Fruit fly (Drosophila melanogaster) whole organism, prepupa: ENCODE measurements around the gene CG13024.

Experiments used
- Blimp-1 ChIP-seq: fragments of 200-800 bp; sonication (Bioruptor generic); optimal IDR thresholded peaks from 3 replicates; lab custom pipeline; 2017; ENCODE audit warnings: missing biosample characterization, missing genetic modification characterization, mild to moderate bottlenecking, moderate library complexity, missing genetic modification reagents
- CG10631 ChIP-seq: fragments of 200-800 bp; sonication (Bioruptor generic); optimal IDR thresholded peaks from 2 replicates; lab custom pipeline; 2016; ENCODE audit warnings: missing biosample characterization, missing genetic modification characterization
- CG11294 ChIP-seq: fragments of 200-800 bp; sonication (Bioruptor generic); IDR thresholded peaks from 2 replicates; pipeline ENCODE4 v1.3.6; 2022; ENCODE audit warnings: missing biosample characterization, missing genetic modification characterization
- CG11762 ChIP-seq: fragments of 200-800 bp; sonication (Bioruptor generic); optimal IDR thresholded peaks from 3 replicates; lab custom pipeline; 2016; ENCODE audit warnings: missing biosample characterization, missing genetic modification characterization; ENCODE audit not compliant: insufficient read depth
- CG11902 ChIP-seq: fragments of 200-800 bp; sonication (Bioruptor generic); optimal IDR thresholded peaks from 3 replicates; lab custom pipeline; 2016; ENCODE audit warnings: missing biosample characterization, missing genetic modification characterization
- CG15336 ChIP-seq: fragments of 200-800 bp; sonication (Bioruptor generic); IDR thresholded peaks from 2 replicates; pipeline ENCODE4 v1.3.6; 2022; ENCODE audit warnings: missing biosample characterization, missing genetic modification characterization
- CG3032 ChIP-seq: fragments of 200-800 bp; optimal IDR thresholded peaks from 2 replicates; lab custom pipeline; 2019; ENCODE audit warnings: missing biosample characterization, mild to moderate bottlenecking, missing genetic modification characterization, moderate library complexity
- CG31627 ChIP-seq: fragments of 200-800 bp; sonication (Bioruptor generic); optimal IDR thresholded peaks from 3 replicates; lab custom pipeline; 2016; ENCODE audit warnings: missing biosample characterization, missing genetic modification characterization
- CG32006 ChIP-seq: fragments of 200-800 bp; sonication (Bioruptor generic); optimal IDR thresholded peaks from 3 replicates; lab custom pipeline; 2017; ENCODE audit warnings: missing biosample characterization, mild to moderate bottlenecking, missing genetic modification characterization
- CG34406 ChIP-seq: fragments of 200-800 bp; sonication (Bioruptor generic); optimal IDR thresholded peaks from 3 replicates; lab custom pipeline; 2016; ENCODE audit warnings: missing biosample characterization, missing genetic modification characterization
- CG4318 ChIP-seq: fragments of 200-800 bp; sonication (Bioruptor generic); optimal IDR thresholded peaks from 3 replicates; lab custom pipeline; 2017; ENCODE audit warnings: missing biosample characterization, mild to moderate bottlenecking, missing genetic modification characterization
- CG6163 ChIP-seq: fragments of 200-800 bp; sonication (Bioruptor generic); IDR thresholded peaks from 3 replicates; pipeline ENCODE4 v1.3.6; 2022; ENCODE audit warnings: missing biosample characterization, missing genetic modification characterization
- CG6792 ChIP-seq: fragments of 200-800 bp; sonication (Bioruptor generic); optimal IDR thresholded peaks from 3 replicates; lab custom pipeline; 2016; ENCODE audit warnings: missing biosample characterization, missing genetic modification characterization
- CG6808 ChIP-seq: fragments of 200-800 bp; sonication (Bioruptor generic); optimal IDR thresholded peaks from 3 replicates; lab custom pipeline; 2017; ENCODE audit warnings: missing biosample characterization, missing genetic modification characterization, mild to moderate bottlenecking, moderate library complexity, missing genetic modification reagents
- CG6854 ChIP-seq: fragments of 200-800 bp; sonication (Bioruptor generic); optimal IDR thresholded peaks from 2 replicates; lab custom pipeline; 2017; ENCODE audit warnings: missing biosample characterization, mild to moderate bottlenecking, missing genetic modification characterization
- CG8119 ChIP-seq: fragments of 200-800 bp; sonication (Bioruptor generic); IDR thresholded peaks from 3 replicates; pipeline ENCODE4 v1.3.6; 2022; ENCODE audit warnings: missing biosample characterization, missing genetic modification characterization
- CG8632 ChIP-seq: fragments of 200-800 bp; sonication (Bioruptor generic); optimal IDR thresholded peaks from 3 replicates; lab custom pipeline; 2016; ENCODE audit warnings: missing biosample characterization, missing genetic modification characterization
- Eip78C ChIP-seq: fragments of 200-800 bp; sonication (Bioruptor generic); peaks from one replicate; lab custom pipeline; 2016; ENCODE audit warnings: missing biosample characterization, missing genetic modification characterization
- Eip93F ChIP-seq: fragments of 200-800 bp; sonication (Bioruptor generic); optimal IDR thresholded peaks from 2 replicates; lab custom pipeline; 2016; ENCODE audit warnings: missing biosample characterization, mild to moderate bottlenecking, missing genetic modification characterization
- Ets96B ChIP-seq: fragments of 200-800 bp; optimal IDR thresholded peaks from 2 replicates; lab custom pipeline; 2019; ENCODE audit warnings: missing biosample characterization, mild to moderate bottlenecking, missing genetic modification characterization, moderate library complexity
- Hr38 ChIP-seq: sonication (Bioruptor generic); optimal IDR thresholded peaks from 2 replicates; lab custom pipeline; 2016; ENCODE audit warnings: missing biosample characterization, missing genetic modification characterization
- Hr39 ChIP-seq: fragments of 200-800 bp; sonication (Bioruptor generic); optimal IDR thresholded peaks from 2 replicates; lab custom pipeline; 2016; ENCODE audit warnings: missing biosample characterization, missing genetic modification characterization
- Hr4 ChIP-seq: fragments of 200-800 bp; sonication (Bioruptor generic); optimal IDR thresholded peaks from 3 replicates; lab custom pipeline; 2016; ENCODE audit warnings: missing biosample characterization, missing genetic modification characterization
- Lpt ChIP-seq: fragments of 200-800 bp; sonication (Bioruptor generic); optimal IDR thresholded peaks from 3 replicates; lab custom pipeline; 2016; ENCODE audit warnings: missing biosample characterization, missing genetic modification characterization
- Met ChIP-seq: fragments of 200-800 bp; sonication (Bioruptor generic); optimal IDR thresholded peaks from 3 replicates; lab custom pipeline; 2016; ENCODE audit warnings: missing biosample characterization, missing genetic modification characterization
- OdsH ChIP-seq: fragments of 200-800 bp; sonication (Bioruptor generic); optimal IDR thresholded peaks from 3 replicates; lab custom pipeline; 2016; ENCODE audit warnings: missing biosample characterization, missing genetic modification characterization
- Smox ChIP-seq: fragments of 200-800 bp; sonication (Bioruptor generic); optimal IDR thresholded peaks from 3 replicates; lab custom pipeline; 2016; ENCODE audit warnings: missing biosample characterization, missing genetic modification characterization
- Sox102F ChIP-seq: fragments of 200-800 bp; sonication (Bioruptor generic); optimal IDR thresholded peaks from 2 replicates; lab custom pipeline; 2016; ENCODE audit warnings: missing biosample characterization, mild to moderate bottlenecking, missing genetic modification characterization
- Sox15 ChIP-seq: fragments of 200-800 bp; sonication (Bioruptor generic); optimal IDR thresholded peaks from 3 replicates; lab custom pipeline; 2016; ENCODE audit warnings: missing biosample characterization, missing genetic modification characterization
- achi ChIP-seq: fragments of 200-800 bp; sonication (Bioruptor generic); optimal IDR thresholded peaks from 3 replicates; lab custom pipeline; 2016; ENCODE audit warnings: missing biosample characterization, missing genetic modification characterization
- cyc ChIP-seq: fragments of 200-800 bp; sonication (Bioruptor generic); optimal IDR thresholded peaks from 3 replicates; lab custom pipeline; 2016; ENCODE audit warnings: missing biosample characterization, missing genetic modification characterization
- dac ChIP-seq: fragments of 200-800 bp; sonication (Bioruptor generic); optimal IDR thresholded peaks from 2 replicates; lab custom pipeline; 2017; ENCODE audit warnings: missing biosample characterization, mild to moderate bottlenecking, missing genetic modification characterization
- dsx ChIP-seq: fragments of 200-800 bp; optimal IDR thresholded peaks from 3 replicates; lab custom pipeline; 2019; ENCODE audit warnings: missing biosample characterization, mild to moderate bottlenecking, missing genetic modification characterization, moderate library complexity; ENCODE audit not compliant: poor library complexity, severe bottlenecking
- eg ChIP-seq: fragments of 200-800 bp; sonication (Bioruptor generic); IDR thresholded peaks from 3 replicates; pipeline ENCODE4 v1.3.6; 2022; ENCODE audit warnings: missing biosample characterization, missing genetic modification characterization
- esn ChIP-seq: fragments of 200-800 bp; sonication (Bioruptor generic); optimal IDR thresholded peaks from 2 replicates; lab custom pipeline; 2016; ENCODE audit warnings: missing biosample characterization, mild to moderate bottlenecking, missing genetic modification characterization, moderate library complexity
- fd59A ChIP-seq: fragments of 200-800 bp; sonication (Bioruptor generic); optimal IDR thresholded peaks from 2 replicates; lab custom pipeline; 2017; ENCODE audit warnings: missing biosample characterization, mild to moderate bottlenecking, missing genetic modification characterization, missing genetic modification reagents
- fkh ChIP-seq: fragments of 200-800 bp; sonication (Bioruptor generic); optimal IDR thresholded peaks from 3 replicates; lab custom pipeline; 2017; ENCODE audit warnings: missing biosample characterization, mild to moderate bottlenecking, missing genetic modification characterization, moderate library complexity
- lz ChIP-seq: fragments of 200-800 bp; sonication (Bioruptor generic); optimal IDR thresholded peaks from 3 replicates; lab custom pipeline; 2016; ENCODE audit warnings: missing biosample characterization, missing genetic modification characterization
- net ChIP-seq: fragments of 200-800 bp; sonication (Bioruptor generic); optimal IDR thresholded peaks from 3 replicates; lab custom pipeline; 2016; ENCODE audit warnings: missing biosample characterization, missing genetic modification characterization
- pdm3 ChIP-seq: fragments of 200-800 bp; sonication (Bioruptor generic); optimal IDR thresholded peaks from 3 replicates; lab custom pipeline; 2016; ENCODE audit warnings: missing biosample characterization, missing genetic modification characterization
- salr ChIP-seq, 2 experiments: fragments of 200-800 bp; sonication (Bioruptor generic); optimal IDR thresholded peaks; 3 replicates each; lab custom pipeline; 2016 to 2018; ENCODE audit warnings: missing biosample characterization in 2 of 2, missing genetic modification characterization in 2 of 2, mild to moderate bottlenecking in 1 of 2
- ss ChIP-seq, 2 experiments: fragments of 200-800 bp; sonication (Bioruptor generic); optimal IDR thresholded peaks; 2 replicates in 1 of 2; 3 replicates in 1 of 2; lab custom pipeline; 2017 to 2018; ENCODE audit warnings: mild to moderate bottlenecking in 2 of 2, missing biosample characterization in 2 of 2, missing genetic modification characterization in 2 of 2, moderate library complexity in 1 of 2
- svp ChIP-seq: fragments of 200-800 bp; sonication (Bioruptor generic); peaks from one replicate; lab custom pipeline; 2016; ENCODE audit warnings: missing biosample characterization, missing genetic modification characterization
- topi ChIP-seq: fragments of 200-800 bp; sonication (Bioruptor generic); optimal IDR thresholded peaks from 3 replicates; lab custom pipeline; 2016; ENCODE audit warnings: missing biosample characterization, missing genetic modification characterization
- vri ChIP-seq: fragments of 200-800 bp; sonication (Bioruptor generic); optimal IDR thresholded peaks from 3 replicates; lab custom pipeline; 2016; ENCODE audit warnings: missing biosample characterization, mild to moderate bottlenecking, missing genetic modification characterization

Gene CG13024

dm6 chr3L:16867190-16867589 is 38.3 kb upstream of the CG13024 start:
- TF ChIP-seq net (GFP tag; lab: Kevin White, UChicago) (no peak), Hr38 (no peak), Ets96B (tag; lab: Kevin White, UChicago) (no peak), vri (peak; percentile 77)

DNA sequence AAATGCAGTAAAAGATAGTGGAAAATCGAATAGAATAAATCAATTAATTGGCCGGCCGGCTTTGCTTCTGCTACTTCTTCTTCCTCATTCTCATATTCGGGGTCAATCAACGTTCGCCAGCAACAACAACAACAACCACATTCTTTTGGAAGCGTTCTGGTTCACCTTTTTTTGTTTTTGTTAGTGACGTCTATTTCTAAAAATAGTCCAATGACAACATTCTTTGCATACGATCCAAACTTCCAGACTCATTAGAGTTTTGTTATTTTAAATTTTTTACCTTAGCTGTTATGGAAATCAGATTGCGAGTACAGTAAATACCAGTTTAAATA is 36.9 kb upstream of the CG13024 start:
- TF ChIP-seq CG11762 (GFP tag; lab: Kevin White, UChicago) (no peak), CG8119 (GFP tag; lab: Robert Waterston, UW) (no peak), salr (GFP tag; optimal IDR thresholded peaks at IDR 0.05; lab: Kevin White, UChicago) (no peak), Hr39 (GFP tag; lab: Kevin White, UChicago) (no peak), OdsH (GFP tag; lab: Kevin White, UChicago) (no peak), Blimp-1 (GFP tag; lab: Kevin White, UChicago) (no peak), topi (GFP tag; lab: Kevin White, UChicago) (no peak), fd59A (GFP tag; lab: Kevin White, UChicago) (no peak), CG32006 (GFP tag; lab: Kevin White, UChicago) (no peak), CG3032 (no peak), ss (GFP tag; optimal IDR thresholded peaks at IDR 0.05; lab: Kevin White, UChicago) (no peak), Smox (GFP tag; lab: Kevin White, UChicago) (no peak), cyc (GFP tag; lab: Kevin White, UChicago) (no peak)
- TF ChIP-seq, all 60 proteins: peak for 0

DNA sequence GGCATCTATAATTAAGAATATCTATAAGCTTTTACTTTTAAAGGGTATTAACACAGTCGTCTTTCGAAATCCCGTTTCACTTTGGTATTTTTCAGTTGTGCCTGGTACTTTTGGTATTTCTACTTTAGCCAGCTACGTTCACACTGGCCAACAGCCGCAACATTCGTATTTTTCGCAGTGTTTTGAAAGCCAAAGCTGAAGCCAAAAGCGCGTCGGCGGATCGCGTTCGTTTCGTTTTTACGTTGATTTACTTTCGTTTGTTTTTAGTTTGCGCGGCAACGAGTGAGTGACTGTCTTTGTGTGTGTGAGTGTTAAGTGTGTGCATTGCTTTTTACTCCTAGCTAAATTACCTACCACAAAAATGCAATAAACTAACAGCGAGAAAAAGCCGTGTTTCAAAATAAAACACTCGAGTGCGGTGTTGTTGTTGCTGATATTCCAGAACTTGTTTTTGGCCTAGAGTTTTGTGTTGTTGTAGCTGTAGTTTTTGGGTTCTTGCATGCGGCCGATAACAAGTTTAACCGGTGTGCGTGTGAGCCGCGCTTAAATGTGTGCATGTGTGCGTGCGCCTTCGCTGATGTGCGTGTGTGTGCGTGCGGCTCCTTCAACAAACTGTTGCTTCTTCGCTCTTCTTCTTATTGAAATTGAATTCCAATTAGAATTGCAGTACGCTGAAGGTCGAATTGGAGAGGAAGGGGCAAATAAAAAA is 36.4 kb upstream of the CG13024 start, which contains the start of gene Lmpt:
Lmpt (plus strand) TSS at position 173 of the 709 bp plus-strand sequence.
- peak; percentile 30 for TF ChIP-seq esn (GFP tag; lab: Kevin White, UChicago)
- no peak for TF ChIP-seq CG10631
- TF ChIP-seq CG15336 = 0 out of 2 replicates have a peak, but pooled peaks have one; percentile 33
- TF ChIP-seq svp (GFP tag; lab: Kevin White, UChicago) = no peak
- TF ChIP-seq Sox15 = no peak
- no peak for TF ChIP-seq pdm3 (GFP tag; lab: Kevin White, UChicago)
- no peak for TF ChIP-seq topi (GFP tag; lab: Kevin White, UChicago)
- no peak for TF ChIP-seq fd59A (GFP tag; lab: Kevin White, UChicago)
- TF ChIP-seq Lpt (GFP tag; lab: Kevin White, UChicago) = peak; percentile 5
- no peak for TF ChIP-seq CG6854
- TF ChIP-seq Met (GFP tag; lab: Kevin White, UChicago) = no peak
- TF ChIP-seq dac (GFP tag; lab: Kevin White, UChicago) = no peak
- TF ChIP-seq Blimp-1 (GFP tag; lab: Kevin White, UChicago) = peak; percentile 12
- TF ChIP-seq CG6163 (GFP tag; lab: Robert Waterston, UW) = peak; percentile 19; the same call in 1 of the 3 replicates
- TF ChIP-seq Eip78C (GFP tag; lab: Kevin White, UChicago) = no peak
- TF ChIP-seq CG6792 = no peak
- TF ChIP-seq CG6808 (GFP tag; lab: Kevin White, UChicago) = no peak
- no peak for TF ChIP-seq CG31627 (GFP tag; lab: Kevin White, UChicago)
- TF ChIP-seq CG4318 = no peak
- TF ChIP-seq net (GFP tag; lab: Kevin White, UChicago) = no peak
- no peak for TF ChIP-seq Hr4 (GFP tag; lab: Kevin White, UChicago)
- TF ChIP-seq fkh (GFP tag; lab: Kevin White, UChicago) = no peak
- peak; percentile 37 for TF ChIP-seq dsx
- TF ChIP-seq vri = no peak
- no peak for TF ChIP-seq CG11902 (GFP tag; lab: Kevin White, UChicago)
- no peak for TF ChIP-seq CG3032
- no peak for TF ChIP-seq Eip93F (GFP tag; lab: Kevin White, UChicago)
- TF ChIP-seq salr (GFP tag; optimal IDR thresholded peaks at IDR 0.05; lab: Kevin White, UChicago) = no peak
- TF ChIP-seq lz (GFP tag; lab: Kevin White, UChicago) = no peak
- no peak for TF ChIP-seq Hr38
- TF ChIP-seq Ets96B (tag; lab: Kevin White, UChicago) = no peak
- TF ChIP-seq CG11762 (GFP tag; lab: Kevin White, UChicago) = no peak
- TF ChIP-seq eg = 0 out of 3 replicates have a peak, but pooled peaks have one; percentile 9
- TF ChIP-seq CG34406 (GFP tag; lab: Kevin White, UChicago) = no peak
- TF ChIP-seq ss (GFP tag; optimal IDR thresholded peaks at IDR 0.05; lab: Kevin White, UChicago) = peak in 1 of 2 experiments; percentile 88
- TF ChIP-seq CG11294 (GFP tag; lab: Robert Waterston, UW) = no peak
- no peak for TF ChIP-seq achi
- no peak for TF ChIP-seq CG8632 (GFP tag; lab: Kevin White, UChicago)
- TF ChIP-seq Sox102F = no peak
- TF ChIP-seq, all 60 proteins: peak for 8
